Fruit fly (Drosophila melanogaster) whole organism, adult: ENCODE measurements around the gene Ppt2.

Experiments used
- CG11617 ChIP-seq: fragments of 200-800 bp; sonication (Bioruptor generic); optimal IDR thresholded peaks from 2 replicates; lab custom pipeline; 2017; ENCODE audit warnings: mild to moderate bottlenecking, missing biosample characterization, missing genetic modification reagents, missing genetic modification characterization
- CG12768 ChIP-seq: fragments of 200-800 bp; sonication (Bioruptor generic); optimal IDR thresholded peaks from 2 replicates; lab custom pipeline; 2017; ENCODE audit warnings: missing biosample characterization, missing genetic modification characterization, mild to moderate bottlenecking, moderate library complexity, missing genetic modification reagents
- CG14711 ChIP-seq: fragments of 200-800 bp; sonication (Bioruptor generic); optimal IDR thresholded peaks from 2 replicates; lab custom pipeline; 2018; ENCODE audit warnings: missing biosample characterization, mild to moderate bottlenecking, missing genetic modification characterization, moderate library complexity
- CG1620 ChIP-seq: fragments of 200-800 bp; sonication (Bioruptor generic); optimal IDR thresholded peaks from 2 replicates; lab custom pipeline; 2016; ENCODE audit warnings: missing biosample characterization, missing genetic modification characterization
- CG7045 ChIP-seq: fragments of 200-800 bp; sonication (Bioruptor generic); optimal IDR thresholded peaks from 2 replicates; lab custom pipeline; 2017; ENCODE audit warnings: missing biosample characterization, mild to moderate bottlenecking, missing genetic modification characterization
- CG7101 ChIP-seq: fragments of 200-800 bp; sonication (Bioruptor generic); optimal IDR thresholded peaks from 2 replicates; lab custom pipeline; 2018; ENCODE audit warnings: missing biosample characterization, mild to moderate bottlenecking, missing genetic modification characterization, moderate library complexity
- Clk ChIP-seq: fragments of 200-800 bp; sonication (Bioruptor generic); optimal IDR thresholded peaks from 2 replicates; lab custom pipeline; 2017; ENCODE audit warnings: missing biosample characterization, missing genetic modification characterization
- Crg-1 ChIP-seq: fragments of 200-800 bp; sonication (Bioruptor generic); optimal IDR thresholded peaks from 2 replicates; lab custom pipeline; 2016; ENCODE audit warnings: missing biosample characterization, missing genetic modification characterization
- Hr96 ChIP-seq: fragments of 200-800 bp; sonication (Bioruptor generic); optimal IDR thresholded peaks from 2 replicates; lab custom pipeline; 2016; ENCODE audit warnings: missing biosample characterization, missing genetic modification characterization
- bab1 ChIP-seq: fragments of 200-800 bp; sonication (Bioruptor generic); optimal IDR thresholded peaks from 3 replicates; lab custom pipeline; 2019; ENCODE audit warnings: missing biosample characterization, mild to moderate bottlenecking, missing genetic modification characterization, moderate library complexity
- cic ChIP-seq: fragments of 200-800 bp; sonication (Bioruptor generic); optimal IDR thresholded peaks from 2 replicates; lab custom pipeline; 2017; ENCODE audit warnings: missing biosample characterization, mild to moderate bottlenecking, missing genetic modification characterization, moderate library complexity
- kay ChIP-seq: fragments of 200-800 bp; sonication (Bioruptor generic); peaks from one replicate; lab custom pipeline; 2016; ENCODE audit warnings: missing biosample characterization, missing genetic modification characterization, borderline replicate concordance
- ovo ChIP-seq: fragments of 200-800 bp; sonication (Bioruptor generic); optimal IDR thresholded peaks from 2 replicates; lab custom pipeline; 2016; ENCODE audit warnings: missing biosample characterization, missing genetic modification characterization
- pad ChIP-seq: fragments of 200-800 bp; sonication (Bioruptor generic); optimal IDR thresholded peaks from 3 replicates; lab custom pipeline; 2017; ENCODE audit warnings: missing biosample characterization, missing genetic modification characterization, mild to moderate bottlenecking, moderate library complexity, missing genetic modification reagents
- tj ChIP-seq: fragments of 200-800 bp; sonication (Bioruptor generic); optimal IDR thresholded peaks from 3 replicates; lab custom pipeline; 2017; ENCODE audit warnings: missing biosample characterization, mild to moderate bottlenecking, missing genetic modification characterization, moderate library complexity
- toe ChIP-seq: fragments of 200-800 bp; sonication (Bioruptor generic); optimal IDR thresholded peaks from 2 replicates; lab custom pipeline; 2016; ENCODE audit warnings: missing biosample characterization, missing genetic modification characterization

Ppt2 gene

dm6 chr2L:11326373-11326772 lies 46.3 kb downstream of the Ppt2 start:
- no peak for TF ChIP-seq CG11617 (GFP tag; lab: Kevin White, UChicago)
- no peak for TF ChIP-seq Crg-1 (GFP tag; lab: Kevin White, UChicago)
- no peak for TF ChIP-seq CG12768 (GFP tag; lab: Kevin White, UChicago)

dm6 chr2L:11328357-11328756 lies 48.3 kb downstream of the Ppt2 start:
- TF ChIP-seq tj, result no peak
- TF ChIP-seq kay, result no peak
- no peak for TF ChIP-seq CG7101 (tag; lab: Kevin White, UChicago)
- no peak for TF ChIP-seq bab1 (GFP tag; lab: Kevin White, UChicago)
- no peak for TF ChIP-seq Clk
- no peak for TF ChIP-seq CG7045
- TF ChIP-seq CG1620, result no peak
- no peak for TF ChIP-seq Hr96 (GFP tag; lab: Kevin White, UChicago)
- no peak for TF ChIP-seq CG14711
- TF ChIP-seq cic (GFP tag; lab: Kevin White, UChicago), result no peak
- no peak for TF ChIP-seq pad
- TF ChIP-seq CG12768 (GFP tag; lab: Kevin White, UChicago), result no peak
- TF ChIP-seq toe (GFP tag; lab: Kevin White, UChicago), result no peak
- TF ChIP-seq Crg-1 (GFP tag; lab: Kevin White, UChicago), result no peak
- TF ChIP-seq ovo (GFP tag; lab: Kevin White, UChicago), result no peak
